Fruit fly (Drosophila melanogaster): Measurements from ENCODE around the gene CG10853.

CG10853 gene

DNA sequence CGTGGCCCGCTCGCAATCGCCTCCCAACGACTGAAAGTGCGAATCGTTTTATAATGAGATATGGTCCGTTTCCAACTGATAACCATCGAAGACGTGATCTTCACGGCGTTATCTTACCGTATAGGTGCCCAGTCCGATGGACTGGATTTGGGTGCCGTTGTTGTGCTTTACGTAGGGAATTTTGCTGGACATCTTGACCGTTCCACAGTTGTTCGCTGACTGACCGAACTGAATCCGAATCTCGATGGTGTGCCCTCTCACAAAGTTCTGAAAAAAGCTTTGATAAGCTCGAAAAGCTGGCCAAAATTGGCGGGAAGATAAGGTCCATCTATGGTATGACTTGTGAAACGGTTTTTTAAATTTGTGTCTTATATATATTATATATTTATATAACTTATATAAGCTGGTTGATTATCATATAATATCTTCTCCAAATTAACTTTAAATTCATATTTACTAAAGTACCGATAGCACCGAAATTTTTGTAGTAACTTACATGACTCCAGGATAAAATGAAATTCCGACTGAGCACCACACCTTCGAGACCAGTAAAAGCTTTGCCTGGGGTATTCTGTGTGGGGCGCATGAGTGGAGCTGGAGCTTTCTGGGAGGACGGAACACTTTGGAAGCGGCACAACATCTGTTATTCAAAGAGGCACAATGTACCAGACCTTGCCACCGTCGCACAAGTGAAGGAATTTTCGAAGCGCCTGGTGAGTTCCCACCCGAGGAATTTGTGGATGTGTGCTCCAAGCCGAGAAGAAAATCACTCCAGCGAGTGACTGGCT, 5.3 kb upstream of the CG10853 start, which contains the start of the genes CG10863 and CG14982 (continued):
- no peak for TF ChIP-seq CG6683 (GFP tag; optimal IDR thresholded peaks at IDR 0.05)
- TF ChIP-seq Ets97D (GFP tag; optimal IDR thresholded peaks at IDR 0.05): no peak
- no peak for TF ChIP-seq CG12104 (GFP tag; optimal IDR thresholded peaks at IDR 0.05)
- peak; percentile 67 for TF ChIP-seq Dp (GFP tag; optimal IDR thresholded peaks at IDR 0.05)
- TF ChIP-seq CG6854 (GFP tag; optimal IDR thresholded peaks at IDR 0.05): peak; percentile 5
- no peak for TF ChIP-seq bsh (GFP tag; optimal IDR thresholded peaks at IDR 0.05)
- no peak for TF ChIP-seq CG2875 (GFP tag; optimal IDR thresholded peaks at IDR 0.05)
- TF ChIP-seq CG3065 (GFP tag; optimal IDR thresholded peaks at IDR 0.05): no peak
- TF ChIP-seq CG9609 (GFP tag; optimal IDR thresholded peaks at IDR 0.05): no peak
- no peak for TF ChIP-seq hkb (optimal IDR thresholded peaks at IDR 0.05)
- no peak for TF ChIP-seq hkb (GFP tag; IDR thresholded peaks at IDR 0.05)
- TF ChIP-seq Dip2 (GFP tag; IDR thresholded peaks at IDR 0.05): no peak
- no peak for TF ChIP-seq Hmx (GFP tag; optimal IDR thresholded peaks at IDR 0.05)
- TF ChIP-seq ab (GFP tag; optimal IDR thresholded peaks at IDR 0.05): no peak
- no peak for TF ChIP-seq gce (GFP tag; IDR thresholded peaks at IDR 0.05)
- TF ChIP-seq CG2678 (tag; optimal IDR thresholded peaks at IDR 0.05): peak; percentile 11
- TF ChIP-seq tx (GFP tag; optimal IDR thresholded peaks at IDR 0.05): no peak
- TF ChIP-seq Hey (tag; optimal IDR thresholded peaks at IDR 0.05): no peak
- no peak for TF ChIP-seq CG12942 (GFP tag; optimal IDR thresholded peaks at IDR 0.05)
- no peak for TF ChIP-seq jing (GFP tag; optimal IDR thresholded peaks at IDR 0.05)
- TF ChIP-seq CG10431 (GFP tag; optimal IDR thresholded peaks at IDR 0.05): no peak
- TF ChIP-seq CG4617 (GFP tag; optimal IDR thresholded peaks at IDR 0.05; ENCODE audit: borderline replicate concordance): no peak
- TF ChIP-seq Fer2 (tag; optimal IDR thresholded peaks at IDR 0.05): no peak
- no peak for TF ChIP-seq ssp (GFP tag; IDR thresholded peaks at IDR 0.05)
- TF ChIP-seq gcm (GFP tag; optimal IDR thresholded peaks at IDR 0.05): no peak
- no peak for TF ChIP-seq ara (GFP tag; IDR thresholded peaks at IDR 0.05)
- no peak for TF ChIP-seq dan (GFP tag; IDR thresholded peaks at IDR 0.05)
- no peak for TF ChIP-seq CG11093 (GFP tag; IDR thresholded peaks at IDR 0.05)
- TF ChIP-seq CG13775 (GFP tag; optimal IDR thresholded peaks at IDR 0.05): no peak
- TF ChIP-seq tin (GFP tag; optimal IDR thresholded peaks at IDR 0.05): no peak
- no peak for TF ChIP-seq onecut (GFP tag; IDR thresholded peaks at IDR 0.05)
- peak; percentile 50; the same call in 1 of the 2 replicates for TF ChIP-seq Bgb (GFP tag; IDR thresholded peaks at IDR 0.05; ENCODE audit: partially characterized antibody)
- TF ChIP-seq Dad (GFP tag; optimal IDR thresholded peaks at IDR 0.05): no peak
- no peak for TF ChIP-seq nerfin-2 (GFP tag; IDR thresholded peaks at IDR 0.05; ENCODE audit: partially characterized antibody)
- no peak for TF ChIP-seq CG8924 (tag; optimal IDR thresholded peaks at IDR 0.05)
- TF ChIP-seq vnd (GFP tag; IDR thresholded peaks at IDR 0.05; ENCODE audit: partially characterized antibody): no peak
- no peak for TF ChIP-seq CG7928 (GFP tag; optimal IDR thresholded peaks at IDR 0.05)
- no peak for TF ChIP-seq CG10147 (GFP tag; optimal IDR thresholded peaks at IDR 0.05)
- no peak for TF ChIP-seq NC2β (GFP tag; optimal IDR thresholded peaks at IDR 0.05)
- no peak for TF ChIP-seq chm (GFP tag; IDR thresholded peaks at IDR 0.05)
- TF ChIP-seq ATbp (GFP tag; optimal IDR thresholded peaks at IDR 0.05): no peak
- TF ChIP-seq salm (tag; optimal IDR thresholded peaks at IDR 0.05): no peak
- TF ChIP-seq Xbp1 (GFP tag; optimal IDR thresholded peaks at IDR 0.05): no peak
- TF ChIP-seq org-1 (GFP tag; optimal IDR thresholded peaks at IDR 0.05): no peak
- no peak for TF ChIP-seq CG11398 (GFP tag; optimal IDR thresholded peaks at IDR 0.05)
- no peak for TF ChIP-seq Chrac-16 (GFP tag; optimal IDR thresholded peaks at IDR 0.05)
- no peak for TF ChIP-seq chn (GFP tag; optimal IDR thresholded peaks at IDR 0.05)
- peak; percentile 61 for TF ChIP-seq ewg (GFP tag; optimal IDR thresholded peaks at IDR 0.05)
- TF ChIP-seq CG9727 (GFP tag; optimal IDR thresholded peaks at IDR 0.05): no peak
- no peak for TF ChIP-seq CG17361 (GFP tag; IDR thresholded peaks at IDR 0.05)
